Worm (Caenorhabditis elegans): ENCODE measurements around the gene C27D8.2.

DNA sequence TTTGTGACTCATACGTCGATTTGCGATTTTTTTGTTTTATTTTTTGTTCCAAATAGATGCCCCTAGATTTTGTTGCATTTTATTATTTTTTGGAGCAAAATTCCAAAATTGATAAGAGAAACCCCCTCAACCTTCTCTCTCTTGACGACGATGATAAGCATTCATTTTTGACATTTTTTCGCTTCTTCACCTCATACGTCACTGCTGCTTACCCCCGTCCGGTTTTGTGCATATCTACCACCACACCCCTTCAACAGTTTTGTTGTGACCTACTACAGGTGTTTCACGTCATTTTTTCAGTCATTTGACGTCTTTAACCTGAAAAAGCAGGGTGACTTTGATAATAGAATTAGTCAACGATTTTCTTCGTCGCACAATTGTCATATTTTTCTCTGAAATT lies 12.1 kb upstream of the C27D8.2 start:
- TF ChIP-seq tab-1 (GFP tag; IDR thresholded peaks at IDR 0.05) (no peak), klf-2 (GFP tag; conservative IDR thresholded peaks at IDR 0.05) (no peak), T22C8.4 (GFP tag; IDR thresholded peaks at IDR 0.05) (no peak)

All from whole organism, midembryonic.